Worm (Caenorhabditis elegans): ENCODE measurements around the gene F59E12.3.

The F59E12.3 gene

DNA sequence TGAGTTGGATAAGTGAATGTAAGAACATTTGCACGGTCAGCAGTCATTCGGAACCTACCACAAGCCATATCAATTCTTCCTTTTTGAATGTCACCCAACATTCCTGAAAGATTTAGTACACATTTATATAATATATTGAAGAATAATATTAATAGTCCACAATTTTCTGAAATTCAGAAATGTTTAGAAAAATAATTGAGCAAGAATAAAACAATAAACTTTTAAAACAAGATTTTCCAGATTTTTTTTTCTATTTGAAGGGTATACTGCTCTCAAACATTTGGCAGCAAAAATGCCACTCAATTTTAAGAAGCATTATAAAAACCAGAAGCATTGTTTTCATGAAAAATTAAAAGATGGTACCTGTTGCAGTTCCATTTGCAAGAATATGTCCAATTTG is 1.3 kb upstream of the F59E12.3 start, which contains the start of gene F59E12.8:
Gene F59E12.8 (minus strand): TSS at position 101 of the 400 bp plus-strand sequence.
- TF ChIP-seq fkh-10 (GFP tag; optimal IDR thresholded peaks at IDR 0.05) (no peak), pha-2 (tag; optimal IDR thresholded peaks at IDR 0.05) (no peak), ceh-14 (tag; optimal IDR thresholded peaks at IDR 0.05) (no peak), C08G9.2 (tag; optimal IDR thresholded peaks at IDR 0.05) (no peak), tbx-7 (tag; optimal IDR thresholded peaks at IDR 0.05) (no peak), unc-42 (tag; optimal IDR thresholded peaks at IDR 0.05) (no peak)

DNA sequence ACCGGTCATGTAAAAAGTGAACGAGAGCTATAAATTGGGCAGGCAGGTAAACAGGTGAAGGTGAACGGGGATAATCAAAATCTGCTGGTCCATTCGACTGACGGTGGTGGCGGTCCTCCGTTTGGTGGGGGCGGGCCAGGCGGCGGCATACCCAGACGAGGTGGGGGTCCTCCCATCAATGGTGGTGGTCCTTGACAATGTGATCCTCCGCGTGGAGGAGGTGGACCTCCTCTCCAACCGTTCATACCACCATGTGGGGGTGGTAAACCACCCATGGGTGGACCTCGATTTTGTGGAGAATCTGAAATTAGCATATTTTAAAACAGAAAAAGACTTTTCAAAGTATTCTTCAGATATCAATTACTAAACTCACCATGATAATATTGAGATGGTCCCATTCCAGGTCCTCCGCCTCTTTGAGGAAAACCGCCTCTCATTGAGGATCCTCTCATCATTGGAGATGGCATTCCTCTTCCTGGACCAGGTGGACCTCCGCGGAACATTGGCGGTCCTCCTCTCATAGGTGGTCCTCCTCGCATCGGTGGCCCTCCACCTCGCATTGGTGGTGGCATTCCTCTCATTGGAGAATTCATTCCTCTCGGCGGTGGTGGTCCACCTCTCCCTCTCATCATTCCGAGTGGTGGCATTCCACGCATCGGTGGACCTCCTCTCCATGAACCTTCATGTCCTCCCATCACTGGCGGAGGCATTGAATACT is 2.4 kb downstream of the F59E12.3 start:
- TF ChIP-seq ceh-19 (GFP tag; optimal IDR thresholded peaks at IDR 0.05) (no peak), ceh-22 (tag; optimal IDR thresholded peaks at IDR 0.05) (no peak), elt-4 (tag; optimal IDR thresholded peaks at IDR 0.05) (peak; percentile 41)

- TF ChIP-seq pha-2 (tag; optimal IDR thresholded peaks at IDR 0.05): no peak
- no peak for TF ChIP-seq npax-4 (tag; optimal IDR thresholded peaks at IDR 0.05)
- no peak for TF ChIP-seq K09A11.1 (tag; optimal IDR thresholded peaks at IDR 0.05; ENCODE audit: insufficient read depth)
- no peak for TF ChIP-seq mec-3 (tag; optimal IDR thresholded peaks at IDR 0.05; ENCODE audit: borderline replicate concordance)
- no peak for TF ChIP-seq ztf-16 (tag; optimal IDR thresholded peaks at IDR 0.05)
- TF ChIP-seq sox-4 (tag; optimal IDR thresholded peaks at IDR 0.05): no peak
- TF ChIP-seq elt-4 (tag; optimal IDR thresholded peaks at IDR 0.05): no peak
- no peak for TF ChIP-seq lim-6 (tag; optimal IDR thresholded peaks at IDR 0.05)
- TF ChIP-seq elt-2 (tag; optimal IDR thresholded peaks at IDR 0.05): no peak
- no peak for TF ChIP-seq ceh-2 (tag; optimal IDR thresholded peaks at IDR 0.05)
- TF ChIP-seq unc-42 (tag; optimal IDR thresholded peaks at IDR 0.05): no peak
- no peak for TF ChIP-seq pat-9 (tag; optimal IDR thresholded peaks at IDR 0.05)
- no peak for TF ChIP-seq madf-2 (tag; optimal IDR thresholded peaks at IDR 0.05)
- no peak for TF ChIP-seq ceh-34 (tag; optimal IDR thresholded peaks at IDR 0.05)
- no peak for TF ChIP-seq ceh-31 (tag; optimal IDR thresholded peaks at IDR 0.05)
- no peak for TF ChIP-seq ref-2 (tag; optimal IDR thresholded peaks at IDR 0.05)
Measured at ce11 chrII:5642110-5642509, 4.0 kb downstream of the F59E12.3 start.

DNA sequence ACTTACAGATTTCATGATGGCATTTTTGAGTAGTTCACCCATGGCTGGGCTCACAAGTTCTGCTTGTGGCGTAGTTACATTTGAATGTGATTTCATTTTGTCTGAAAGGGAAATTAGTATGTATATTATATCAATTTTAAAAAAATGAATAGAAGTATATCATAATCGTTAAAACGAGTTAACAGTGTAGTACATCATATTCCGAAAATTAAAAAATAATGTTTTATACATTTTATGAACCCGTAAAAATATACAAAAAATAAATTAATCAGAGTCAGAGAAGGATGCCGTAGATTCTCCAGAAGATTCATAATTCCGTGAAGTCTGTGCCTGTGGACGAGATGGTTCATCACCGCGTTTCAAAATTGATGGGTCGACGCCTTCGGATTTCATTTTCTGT is 8.8 kb downstream of the F59E12.3 start, which contains the start of gene F59E12.9:
Gene F59E12.9 (minus strand): TSS at position 101 of the 400 bp plus-strand sequence.
- TF ChIP-seq ceh-6 (GFP tag; optimal IDR thresholded peaks at IDR 0.05) (no peak), lim-6 (tag; optimal IDR thresholded peaks at IDR 0.05) (no peak), ttx-3 (tag; optimal IDR thresholded peaks at IDR 0.05) (no peak), sox-2 (GFP tag; IDR thresholded peaks at IDR 0.05) (no peak), tbx-7 (tag; optimal IDR thresholded peaks at IDR 0.05) (no peak), hlh-8 (tag; optimal IDR thresholded peaks at IDR 0.05) (no peak), zip-5 (tag; optimal IDR thresholded peaks at IDR 0.05) (no peak), Y22D7AL.16 (tag; optimal IDR thresholded peaks at IDR 0.05) (no peak), ztf-16 (tag; optimal IDR thresholded peaks at IDR 0.05) (no peak), ceh-34 (tag; optimal IDR thresholded peaks at IDR 0.05) (no peak), pqm-1 (tag; optimal IDR thresholded peaks at IDR 0.05) (no peak), sox-4 (tag; optimal IDR thresholded peaks at IDR 0.05) (no peak)

ce11 chrII:5648272-5648671 is 10.1 kb downstream of the F59E12.3 start, which contains the start of gene ddl-1:
Gene ddl-1, minus strand, starts transcription at chrII:5648372.
- TF ChIP-seq pha-2 (tag; optimal IDR thresholded peaks at IDR 0.05): no peak
- no peak for TF ChIP-seq Y22D7AL.16 (tag; optimal IDR thresholded peaks at IDR 0.05)
- no peak for TF ChIP-seq ceh-22 (tag; optimal IDR thresholded peaks at IDR 0.05)
- TF ChIP-seq ceh-18 (tag; optimal IDR thresholded peaks at IDR 0.05): no peak
- no peak for TF ChIP-seq ttx-3 (tag; optimal IDR thresholded peaks at IDR 0.05)
- no peak for TF ChIP-seq zip-5 (tag; optimal IDR thresholded peaks at IDR 0.05)
- no peak for TF ChIP-seq dmd-4 (tag; optimal IDR thresholded peaks at IDR 0.05; ENCODE audit: borderline replicate concordance)
- no peak for TF ChIP-seq ceh-45 (GFP tag; IDR thresholded peaks at IDR 0.05)
- TF ChIP-seq fax-1 (tag; optimal IDR thresholded peaks at IDR 0.05): no peak
- TF ChIP-seq unc-86 (tag; optimal IDR thresholded peaks at IDR 0.05): no peak
- TF ChIP-seq ceh-9 (tag; optimal IDR thresholded peaks at IDR 0.05): no peak
- TF ChIP-seq pax-1 (tag; optimal IDR thresholded peaks at IDR 0.05): no peak
- TF ChIP-seq K02D7.2 (tag; optimal IDR thresholded peaks at IDR 0.05): no peak

Data from whole organism, late embryonic.